Worm (Caenorhabditis elegans) whole organism, early embryonic: ENCODE measurements around the gene fbxc-31.

ENCODE experiments used
- F13C5.2 ChIP-seq: sonication (generic microtip); optimal IDR thresholded peaks from 2 replicates; lab custom pipeline; 2017; ENCODE audit warnings: mild to moderate bottlenecking, missing genetic modification characterization, inconsistent platforms, missing compliant biosample characterization
- ama-1 ChIP-seq: fragments of 150-350 bp; optimal IDR thresholded peaks from 2 replicates; lab custom pipeline; 2014
- ceh-13 ChIP-seq: fragments of 200-800 bp; sonication (Bioruptor generic); optimal IDR thresholded peaks from 2 replicates; lab custom pipeline; 2018; ENCODE audit warnings: mild to moderate bottlenecking, missing genetic modification characterization, missing compliant biosample characterization
- ceh-36 ChIP-seq: sonication (generic microtip); optimal IDR thresholded peaks from 2 replicates; lab custom pipeline; 2016; ENCODE audit warnings: missing genetic modification characterization, inconsistent platforms, missing compliant biosample characterization
- ets-7 ChIP-seq: sonication (generic microtip); optimal IDR thresholded peaks from 2 replicates; lab custom pipeline; 2016; ENCODE audit warnings: missing genotype, missing genetic modification characterization, missing compliant biosample characterization
- flt-1 ChIP-seq: fragments of 200-800 bp; sonication (Bioruptor generic); IDR thresholded peaks from 2 replicates; pipeline ENCODE4 v1.3.6; 2022; ENCODE audit warnings: missing genetic modification characterization, missing compliant biosample characterization
- hmbx-1 ChIP-seq: sonication (generic microtip); optimal IDR thresholded peaks from 2 replicates; lab custom pipeline; 2016; ENCODE audit warnings: mild to moderate bottlenecking, missing genetic modification characterization, missing compliant biosample characterization
- pes-1 ChIP-seq: fragments of 200-800 bp; sonication (Bioruptor generic); IDR thresholded peaks from 2 replicates; pipeline ENCODE4 v1.3.6; 2022; ENCODE audit warnings: missing genetic modification reagents, missing genetic modification characterization, missing compliant biosample characterization
- scrt-1 ChIP-seq: fragments of 200-800 bp; sonication (Bioruptor generic); IDR thresholded peaks from 2 replicates; pipeline ENCODE4 v1.3.6; 2022; ENCODE audit warnings: missing genetic modification characterization, missing compliant biosample characterization
- sea-1 ChIP-seq: fragments of 200-800 bp; sonication (Bioruptor generic); conservative IDR thresholded peaks from 2 replicates; pipeline ENCODE4 v1.3.6; 2022; ENCODE audit warnings: missing genetic modification characterization, missing compliant biosample characterization
- tbx-11 ChIP-seq: fragments of 200-800 bp; sonication (Bioruptor generic); IDR thresholded peaks from 2 replicates; pipeline ENCODE4 v1.3.6; 2022; ENCODE audit warnings: missing genetic modification characterization, missing compliant biosample characterization

ce11 chrII:913222-913722 lies 1.5 kb downstream of the fbxc-31 start, which contains the start of gene fbxc-33:
- TF ChIP-seq ama-1 (lab: Kevin White, UChicago) (no peak), sea-1 (no peak), tbx-11 (GFP tag; lab: Robert Waterston, UW) (no peak), pes-1 (no peak), ceh-13 (GFP tag; lab: Kevin White, UChicago) (no peak), ceh-36 (tag; lab: Kevin White, UChicago) (no peak), ets-7 (tag; lab: Kevin White, UChicago) (no peak), F13C5.2 (tag; lab: Kevin White, UChicago) (no peak), flt-1 (GFP tag; lab: Robert Waterston, UW) (no peak), hmbx-1 (no peak), scrt-1 (GFP tag; lab: Robert Waterston, UW) (no peak)
